Worm (Caenorhabditis elegans): Measurements from ENCODE around the gene F47B8.3.

ce11 chrV:14296499-14296898 is 26.3 kb downstream of the F47B8.3 start, which contains the start of gene F14D7.3:
- TF ChIP-seq dve-1 (tag; optimal IDR thresholded peaks at IDR 0.05) (no peak), unc-86 (tag; optimal IDR thresholded peaks at IDR 0.05) (no peak)

Measured in whole organism, late embryonic.